Worm (Caenorhabditis elegans): ENCODE data around the gene bath-30.

DNA sequence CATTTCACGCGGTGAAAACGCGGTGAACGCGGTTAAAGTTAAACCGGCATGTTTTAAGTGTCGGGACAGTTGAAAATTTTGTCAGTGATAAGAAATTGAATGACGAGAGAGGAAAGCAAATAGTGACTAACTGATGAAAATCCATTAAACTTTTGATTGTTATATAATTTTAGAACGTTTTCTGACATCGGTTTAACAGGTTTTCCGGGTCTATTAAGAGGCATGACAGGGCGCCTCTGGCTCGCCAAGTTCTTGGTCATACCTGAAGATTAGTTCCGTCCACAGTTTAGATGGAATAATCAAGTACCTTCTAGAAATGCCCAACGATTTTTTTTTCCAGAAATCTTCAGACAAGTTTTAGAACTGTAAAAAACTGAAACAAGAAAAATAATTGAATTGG, 23.0 kb downstream of the bath-30 start, which contains the start of gene Y46D2A.2:
- TF ChIP-seq blmp-1 (tag; optimal IDR thresholded peaks at IDR 0.05; ENCODE audit: insufficient read depth) (no peak), mbf-1 (tag; optimal IDR thresholded peaks at IDR 0.05) (no peak), ceh-82 (tag; optimal IDR thresholded peaks at IDR 0.05) (no peak), snpc-4 (tag; optimal IDR thresholded peaks at IDR 0.05) (no peak)

All from whole organism, L2 larva.